Worm (Caenorhabditis elegans) whole organism, L4/young adult: ENCODE data around the gene srw-9.

Experiments
- dao-5 ChIP-seq: sonication (generic microtip); optimal IDR thresholded peaks from 2 replicates; lab custom pipeline; 2016; ENCODE audit warnings: missing genotype, missing genetic modification characterization, moderate library complexity, missing compliant biosample characterization
- him-1 ChIP-seq: sonication (generic microtip); optimal IDR thresholded peaks from 2 replicates; lab custom pipeline; 2016; ENCODE audit warnings: missing genotype, missing genetic modification reagents, missing genetic modification characterization, missing compliant biosample characterization

DNA sequence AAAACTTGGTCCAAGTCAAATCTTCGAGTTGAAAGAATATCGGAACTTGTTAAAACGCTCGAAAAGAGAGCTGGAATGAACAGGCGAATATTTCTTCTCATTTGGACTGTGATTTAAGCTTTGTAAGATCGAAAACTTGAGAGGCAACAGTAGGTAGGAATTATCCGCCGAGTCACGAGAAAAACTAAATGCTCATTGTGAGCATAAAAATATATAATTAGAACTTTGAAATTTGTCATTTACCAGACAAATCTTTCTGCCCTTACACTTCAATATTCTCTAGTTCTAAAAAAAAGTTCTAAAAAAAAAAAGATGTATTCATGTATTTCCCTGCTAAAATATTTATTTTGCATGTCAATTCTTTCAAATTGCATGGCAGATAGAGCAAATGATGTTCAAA lies 6.8 kb downstream of the srw-9 start, which contains the start of the genes irld-19 and irld-61:
- TF ChIP-seq dao-5 (tag; lab: Kevin White, UChicago) = no peak
- TF ChIP-seq him-1 (tag; lab: Kevin White, UChicago) = no peak
